Fruit fly (Drosophila melanogaster) whole organism, embryonic: ENCODE data around the gene Epp.

ENCODE experiments used
- Abd-B ChIP-seq: fragments of 200-800 bp; sonication (Bioruptor generic); optimal IDR thresholded peaks from 2 replicates; lab custom pipeline; 2018; ENCODE audit warnings: missing biosample characterization, mild to moderate bottlenecking, missing genetic modification characterization, moderate library complexity
- Ada2b ChIP-seq: fragments of 200-800 bp; sonication (Bioruptor generic); IDR thresholded peaks from 2 replicates; pipeline ENCODE4 v1.3.6; 2022; ENCODE audit warnings: missing biosample characterization, missing genetic modification characterization
- Blimp-1 ChIP-seq: fragments of 200-800 bp; sonication (Bioruptor generic); optimal IDR thresholded peaks from 3 replicates; lab custom pipeline; 2018; ENCODE audit warnings: missing biosample characterization, missing genetic modification characterization, mild to moderate bottlenecking, moderate library complexity, missing genetic modification reagents
- CG10565 ChIP-seq: fragments of 200-800 bp; sonication (Bioruptor generic); optimal IDR thresholded peaks from 3 replicates; lab custom pipeline; 2016; ENCODE audit warnings: missing biosample characterization, mild to moderate bottlenecking, missing genetic modification characterization
- CG11456 ChIP-seq: fragments of 200-800 bp; sonication (Bioruptor generic); IDR thresholded peaks from 3 replicates; pipeline ENCODE4 v1.3.6; 2022; ENCODE audit warnings: missing biosample characterization, missing genetic modification characterization
- CG12391 ChIP-seq: fragments of 200-800 bp; sonication (Bioruptor generic); optimal IDR thresholded peaks from 3 replicates; lab custom pipeline; 2018; ENCODE audit warnings: missing biosample characterization, mild to moderate bottlenecking, missing genetic modification characterization, moderate library complexity
- CG13424 ChIP-seq: fragments of 200-800 bp; sonication (Bioruptor generic); optimal IDR thresholded peaks from 2 replicates; lab custom pipeline; 2019; ENCODE audit warnings: missing biosample characterization, mild to moderate bottlenecking, missing genetic modification characterization, moderate library complexity
- CG14441 ChIP-seq: fragments of 200-800 bp; sonication (Bioruptor generic); IDR thresholded peaks from 2 replicates; pipeline ENCODE4 v1.3.6; 2022; ENCODE audit warnings: missing biosample characterization, missing genetic modification characterization
- CG17186 ChIP-seq: fragments of 200-800 bp; sonication (Bioruptor generic); optimal IDR thresholded peaks from 3 replicates; lab custom pipeline; 2017; ENCODE audit warnings: missing biosample characterization, missing genetic modification reagents, missing genetic modification characterization
- CG17612 ChIP-seq: fragments of 200-800 bp; sonication (Bioruptor generic); IDR thresholded peaks from 2 replicates; pipeline ENCODE4 v1.3.6; 2022; ENCODE audit warnings: missing biosample characterization, missing genetic modification characterization
- CG2116 ChIP-seq: fragments of 200-800 bp; sonication (Bioruptor generic); optimal IDR thresholded peaks from 3 replicates; lab custom pipeline; 2018; ENCODE audit warnings: missing biosample characterization, mild to moderate bottlenecking, missing genetic modification characterization
- CG2120 ChIP-seq: fragments of 200-800 bp; sonication (Bioruptor generic); optimal IDR thresholded peaks from 3 replicates; lab custom pipeline; 2016; ENCODE audit warnings: missing biosample characterization, missing genetic modification characterization
- CG34422 ChIP-seq: fragments of 200-800 bp; sonication (Bioruptor generic); IDR thresholded peaks from 3 replicates; pipeline ENCODE4 v1.3.6; 2022; ENCODE audit warnings: missing biosample characterization, missing genetic modification characterization
- CG6813 ChIP-seq: fragments of 200-800 bp; sonication (Bioruptor generic); optimal IDR thresholded peaks from 2 replicates; lab custom pipeline; 2017; ENCODE audit warnings: missing biosample characterization, missing genetic modification characterization, mild to moderate bottlenecking, moderate library complexity, missing genetic modification reagents
- CG6854 ChIP-seq: fragments of 200-800 bp; sonication (Bioruptor generic); optimal IDR thresholded peaks from 3 replicates; lab custom pipeline; 2017; ENCODE audit warnings: missing biosample characterization, mild to moderate bottlenecking, missing genetic modification characterization
- CG9727 ChIP-seq: fragments of 200-800 bp; sonication (Bioruptor generic); optimal IDR thresholded peaks from 3 replicates; lab custom pipeline; 2017; ENCODE audit warnings: missing biosample characterization, mild to moderate bottlenecking, missing genetic modification characterization
- CHES-1-like ChIP-seq: fragments of 200-800 bp; sonication (Bioruptor generic); optimal IDR thresholded peaks from 2 replicates; lab custom pipeline; 2016; ENCODE audit warnings: missing biosample characterization, missing genetic modification characterization
- CoRest ChIP-seq: fragments of 200-800 bp; sonication (Bioruptor generic); optimal IDR thresholded peaks from 3 replicates; lab custom pipeline; 2018; ENCODE audit warnings: missing biosample characterization, mild to moderate bottlenecking, missing genetic modification characterization, moderate library complexity
- D ChIP-seq, 2 experiments: fragments of 200-800 bp in 1 of 2; fragments of >200 bp in 1 of 2; sonication (Bioruptor generic) in 1 of 2; optimal IDR thresholded peaks; 2 replicates in 1 of 2; 3 replicates in 1 of 2; lab custom pipeline; 2017; ENCODE audit warnings: mild to moderate bottlenecking in 1 of 2, missing biosample characterization in 1 of 2, missing genetic modification characterization in 1 of 2, missing genetic modification reagents in 1 of 2
- Hey ChIP-seq: fragments of 200-800 bp; sonication (Bioruptor generic); optimal IDR thresholded peaks from 3 replicates; lab custom pipeline; 2018; ENCODE audit warnings: missing biosample characterization, mild to moderate bottlenecking, missing genetic modification characterization
- Jarid2 ChIP-seq: fragments of 200-800 bp; sonication (Bioruptor generic); optimal IDR thresholded peaks from 3 replicates; lab custom pipeline; 2017; ENCODE audit warnings: mild to moderate bottlenecking, missing biosample characterization, missing genetic modification reagents, missing genetic modification characterization
- Meics ChIP-seq: fragments of 200-800 bp; sonication (Bioruptor generic); optimal IDR thresholded peaks from 2 replicates; lab custom pipeline; 2017; ENCODE audit warnings: missing biosample characterization, mild to moderate bottlenecking, missing genetic modification characterization
- NK7.1 ChIP-seq: fragments of 200-800 bp; sonication (Bioruptor generic); optimal IDR thresholded peaks from 3 replicates; lab custom pipeline; 2016; ENCODE audit warnings: missing biosample characterization, missing genetic modification characterization
- Scr ChIP-seq: fragments of 200-800 bp; sonication (Bioruptor generic); IDR thresholded peaks from 2 replicates; pipeline ENCODE4 v1.3.6; 2022; ENCODE audit warnings: missing biosample characterization, missing genetic modification characterization; ENCODE audit not compliant: partially characterized antibody
- Tbp ChIP-seq: fragments of >200 bp; optimal IDR thresholded peaks from 2 replicates; lab custom pipeline; 2018; ENCODE audit warnings: missing biosample characterization, missing genetic modification characterization
- Trl ChIP-seq, 3 experiments: fragments of >200 bp in 2 of 3; fragments of 200-800 bp in 1 of 3; sonication (Bioruptor generic) in 1 of 3; optimal IDR thresholded peaks; 2 replicates in 1 of 3; 3 replicates in 2 of 3; lab custom pipeline; 2016 to 2017; ENCODE audit warnings: missing biosample characterization in 1 of 3, missing genetic modification characterization in 1 of 3
- Usf ChIP-seq: fragments of 200-800 bp; sonication (Bioruptor generic); optimal IDR thresholded peaks from 2 replicates; lab custom pipeline; 2017; ENCODE audit warnings: missing genotype, missing biosample characterization, missing genetic modification characterization
- Vsx1 ChIP-seq: fragments of 200-800 bp; sonication (Bioruptor generic); optimal IDR thresholded peaks from 2 replicates; lab custom pipeline; 2017; ENCODE audit warnings: missing biosample characterization, mild to moderate bottlenecking, missing genetic modification characterization, missing genetic modification reagents
- bbx ChIP-seq: fragments of 200-800 bp; sonication (Bioruptor generic); IDR thresholded peaks from 2 replicates; pipeline ENCODE4 v1.3.6; 2022; ENCODE audit warnings: missing biosample characterization, missing genetic modification characterization; ENCODE audit not compliant: partially characterized antibody
- bsh ChIP-seq, 2 experiments: fragments of 200-800 bp; sonication (Bioruptor generic); optimal IDR thresholded peaks; 2 replicates each; lab custom pipeline; 2017 to 2018; ENCODE audit warnings: mild to moderate bottlenecking in 2 of 2, missing biosample characterization in 2 of 2, missing genetic modification characterization in 2 of 2, moderate library complexity in 1 of 2
- chn ChIP-seq: fragments of 200-800 bp; sonication (Bioruptor generic); optimal IDR thresholded peaks from 2 replicates; lab custom pipeline; 2016; ENCODE audit warnings: missing biosample characterization, missing genetic modification characterization
- dmrt99B ChIP-seq: fragments of 200-800 bp; sonication (Bioruptor generic); optimal IDR thresholded peaks from 2 replicates; lab custom pipeline; 2018; ENCODE audit warnings: missing biosample characterization, mild to moderate bottlenecking, missing genetic modification characterization, moderate library complexity
- exex ChIP-seq: fragments of 200-800 bp; sonication (Bioruptor generic); optimal IDR thresholded peaks from 4 replicates; lab custom pipeline; 2018; ENCODE audit warnings: missing biosample characterization, mild to moderate bottlenecking, missing genetic modification characterization, moderate library complexity
- ftz-f1 ChIP-seq: fragments of 200-800 bp; sonication (Bioruptor generic); optimal IDR thresholded peaks from 2 replicates; lab custom pipeline; 2016; ENCODE audit warnings: missing biosample characterization, missing genetic modification characterization
- hbn ChIP-seq: fragments of 200-800 bp; sonication (Bioruptor generic); IDR thresholded peaks from 2 replicates; pipeline ENCODE4 v1.3.6; 2022; ENCODE audit warnings: missing biosample characterization, missing genetic modification characterization; ENCODE audit not compliant: partially characterized antibody
- lab ChIP-seq: fragments of 200-800 bp; sonication (Bioruptor generic); optimal IDR thresholded peaks from 3 replicates; lab custom pipeline; 2017; ENCODE audit warnings: missing biosample characterization, missing genetic modification characterization, mild to moderate bottlenecking, moderate library complexity, missing genetic modification reagents
- nerfin-1 ChIP-seq: fragments of 200-800 bp; sonication (Bioruptor generic); optimal IDR thresholded peaks from 3 replicates; lab custom pipeline; 2019; ENCODE audit warnings: missing biosample characterization, mild to moderate bottlenecking, missing genetic modification characterization, moderate library complexity
- onecut ChIP-seq: fragments of 200-800 bp; sonication (Bioruptor generic); IDR thresholded peaks from 2 replicates; pipeline ENCODE4 v1.3.6; 2022; ENCODE audit warnings: missing biosample characterization, missing genetic modification characterization
- pan ChIP-seq, 4 experiments: fragments of >200 bp in 3 of 4; fragments of 200-800 bp in 1 of 4; sonication (Bioruptor generic) in 1 of 4; optimal IDR thresholded peaks in 3 of 4; IDR thresholded peaks in 1 of 4; 2 replicates each; pipeline versions ENCODE4 v1.3.6 to Lab custom; 2017 to 2022; ENCODE audit warnings: missing biosample characterization in 2 of 4, missing genetic modification characterization in 2 of 4, mixed read lengths in 1 of 4
- peb ChIP-seq: fragments of 200-800 bp; sonication (Bioruptor generic); IDR thresholded peaks from 2 replicates; pipeline ENCODE4 v1.3.6; 2022; ENCODE audit warnings: missing biosample characterization, missing genetic modification characterization
- row ChIP-seq: fragments of 200-800 bp; sonication (Bioruptor generic); IDR thresholded peaks from 3 replicates; pipeline ENCODE4 v1.3.6; 2022; ENCODE audit warnings: missing biosample characterization, missing genetic modification characterization
- slou ChIP-seq: fragments of 200-800 bp; sonication (Bioruptor generic); optimal IDR thresholded peaks from 3 replicates; lab custom pipeline; 2016; ENCODE audit warnings: missing biosample characterization, missing genetic modification characterization
- ssp ChIP-seq: fragments of 200-800 bp; sonication (Bioruptor generic); IDR thresholded peaks from 2 replicates; pipeline ENCODE4 v1.3.6; 2022; ENCODE audit warnings: missing biosample characterization, missing genetic modification characterization
- trh ChIP-seq: fragments of 200-800 bp; sonication (Bioruptor generic); optimal IDR thresholded peaks from 2 replicates; lab custom pipeline; 2016; ENCODE audit warnings: missing biosample characterization, missing genetic modification characterization
- tx ChIP-seq: fragments of 200-800 bp; sonication (Bioruptor generic); optimal IDR thresholded peaks from 2 replicates; lab custom pipeline; 2016; ENCODE audit warnings: missing biosample characterization, missing genetic modification characterization
- zfh1 ChIP-seq: fragments of 200-800 bp; sonication (Bioruptor generic); IDR thresholded peaks from 3 replicates; pipeline ENCODE4 v1.3.6; 2022; ENCODE audit warnings: missing biosample characterization, missing genetic modification characterization

The Epp gene

DNA sequence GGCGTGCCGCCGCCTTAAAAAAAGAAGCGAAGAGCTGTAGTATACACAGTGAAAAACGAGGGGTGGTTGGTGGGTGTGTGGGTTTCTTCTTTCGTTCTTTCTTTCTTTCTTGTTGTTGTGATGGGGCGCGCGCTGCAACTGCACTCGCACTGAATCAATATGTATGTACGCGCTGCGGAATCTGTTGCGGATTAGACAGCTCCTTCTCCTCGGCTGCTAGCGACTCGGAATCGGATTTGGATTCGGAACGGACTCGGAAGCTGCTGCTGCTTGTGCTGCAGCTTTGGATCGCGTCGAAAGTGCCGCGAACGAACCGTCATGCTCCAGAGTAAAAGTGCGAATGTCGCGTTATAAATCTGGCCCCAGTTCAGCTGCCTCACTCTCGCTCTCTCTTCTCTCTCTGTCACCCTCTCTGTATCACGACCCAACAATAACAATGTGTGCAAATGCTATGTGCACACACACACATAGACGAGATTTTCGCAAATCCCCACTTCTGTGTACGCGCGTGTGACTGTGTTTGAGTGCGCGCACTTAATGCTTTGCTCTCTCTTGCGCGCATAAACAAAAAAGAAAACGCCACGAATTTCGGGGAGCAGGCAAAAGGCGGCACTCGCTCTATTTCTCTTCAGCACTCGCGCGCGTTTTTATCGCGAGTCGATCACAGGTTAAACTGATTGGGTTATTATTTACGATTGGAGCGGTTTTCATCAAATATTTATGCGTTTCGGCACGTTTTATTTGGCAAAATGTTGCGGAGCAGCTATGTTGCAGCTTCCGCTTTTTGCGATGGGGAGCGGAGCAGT is 38.5 kb upstream of the Epp start (continued):
- TF ChIP-seq Hey (tag; lab: Kevin White, UChicago), result no peak
- no peak for TF ChIP-seq CG2120 (GFP tag; lab: Kevin White, UChicago)
- TF ChIP-seq peb (GFP tag; lab: Robert Waterston, UW), result no peak
- no peak for TF ChIP-seq CG12391 (tag; lab: Kevin White, UChicago)
- no peak for TF ChIP-seq Scr
- no peak for TF ChIP-seq Tbp
- TF ChIP-seq CoRest (tag; lab: Kevin White, UChicago), result no peak
- TF ChIP-seq Trl (optimal IDR thresholded peaks at IDR 0.05; lab: Kevin White, UChicago), result peak; percentile 77 to 92
- peak; percentile 12 for TF ChIP-seq Trl (GFP tag; optimal IDR thresholded peaks at IDR 0.05; lab: Kevin White, UChicago)
- peak; percentile 24 for TF ChIP-seq Blimp-1
- TF ChIP-seq Vsx1 (GFP tag; lab: Kevin White, UChicago), result peak; percentile 22
- TF ChIP-seq ssp (GFP tag; lab: Robert Waterston, UW), result no peak
- no peak for TF ChIP-seq slou (GFP tag; lab: Kevin White, UChicago)
- peak; percentile 86 for TF ChIP-seq Jarid2 (GFP tag; lab: Kevin White, UChicago)
- peak; percentile 51 for TF ChIP-seq CG6854 (GFP tag; lab: Kevin White, UChicago)
- TF ChIP-seq trh, result no peak
- TF ChIP-seq pan (optimal IDR thresholded peaks at IDR 0.05; lab: Kevin White, UChicago), result no peak
- peak in 1 of 2 experiments; percentile 17 for TF ChIP-seq pan (GFP tag; optimal IDR thresholded peaks at IDR 0.05 in 1 of 2, IDR thresholded peaks at IDR 0.05 in 1 of 2)
- TF ChIP-seq onecut (GFP tag; lab: Robert Waterston, UW), result peak; percentile 43
- no peak for TF ChIP-seq Abd-B (GFP tag; lab: Kevin White, UChicago)
- no peak for TF ChIP-seq CG17186 (GFP tag; lab: Kevin White, UChicago)
- TF ChIP-seq CG2116 (GFP tag; lab: Kevin White, UChicago), result no peak
- no peak for TF ChIP-seq CG17612
- no peak for TF ChIP-seq nerfin-1 (tag; lab: Kevin White, UChicago)
- TF ChIP-seq CG10565 (GFP tag; lab: Kevin White, UChicago), result no peak
- 0 out of 3 replicates have a peak, but pooled peaks have one; percentile 36 for TF ChIP-seq CG11456 (GFP tag; lab: Robert Waterston, UW)
- peak; percentile 9 for TF ChIP-seq Meics (GFP tag; lab: Kevin White, UChicago)
- TF ChIP-seq D (optimal IDR thresholded peaks at IDR 0.05; lab: Kevin White, UChicago), result peak; percentile 27
- no peak for TF ChIP-seq D (GFP tag; optimal IDR thresholded peaks at IDR 0.05; lab: Kevin White, UChicago)
- peak; percentile 31; the same call in 2 of the 3 replicates for TF ChIP-seq row (GFP tag; lab: Robert Waterston, UW)
- peak; percentile 2 for TF ChIP-seq chn (GFP tag; lab: Kevin White, UChicago)
- no peak; the same call in 2 of the 3 replicates for TF ChIP-seq CG34422 (GFP tag; lab: Robert Waterston, UW)
- TF ChIP-seq CG9727 (GFP tag; lab: Kevin White, UChicago), result peak; percentile 9
- no peak for TF ChIP-seq NK7.1 (GFP tag; lab: Kevin White, UChicago)
- peak; percentile 40 for TF ChIP-seq lab (GFP tag; lab: Kevin White, UChicago)
- TF ChIP-seq bsh (GFP tag; optimal IDR thresholded peaks at IDR 0.05; lab: Kevin White, UChicago), result peak in 1 of 2 experiments; percentile 29
- TF ChIP-seq tx, result no peak
- TF ChIP-seq ftz-f1, result no peak
- TF ChIP-seq exex, result no peak
- TF ChIP-seq bbx (GFP tag; lab: Robert Waterston, UW), result peak; percentile 33; the same call in 1 of the 2 replicates
- no peak for TF ChIP-seq Usf (GFP tag; lab: Kevin White, UChicago)
- peak; percentile 50 for TF ChIP-seq CG6813 (GFP tag; lab: Kevin White, UChicago)
- peak; percentile 2 for TF ChIP-seq CG13424 (tag; lab: Kevin White, UChicago)
- TF ChIP-seq hbn (GFP tag; lab: Robert Waterston, UW), result no peak
- peak; percentile 24; the same call in 1 of the 3 replicates for TF ChIP-seq zfh1 (GFP tag; lab: Robert Waterston, UW)
- no peak for TF ChIP-seq CHES-1-like
- no peak for TF ChIP-seq Ada2b (GFP tag; lab: Robert Waterston, UW)
- peak; percentile 40; the same call in 1 of the 2 replicates for TF ChIP-seq CG14441 (GFP tag; lab: Robert Waterston, UW)
- peak; percentile 21 for TF ChIP-seq dmrt99B (tag; lab: Kevin White, UChicago)
